Worm (Caenorhabditis elegans) whole organism, L1 larva: ENCODE results near the gene fbxa-28.

Experiments
- aha-1 ChIP-seq: fragments of 150-350 bp; optimal IDR thresholded peaks from 2 replicates; lab custom pipeline; 2014; ENCODE audit warnings: missing biosample characterization, missing genetic modification characterization
- egl-27 ChIP-seq, 2 experiments: fragments of 150-350 bp in 1 of 2; sonication (generic microtip); optimal IDR thresholded peaks; 3 replicates each; lab custom pipeline; 2017 to 2018; ENCODE audit warnings: missing biosample characterization in 2 of 2, missing genetic modification characterization in 2 of 2, missing genetic modification reagents in 2 of 2
- hlh-17 ChIP-seq: fragments of 200-800 bp; sonication (Bioruptor generic); optimal IDR thresholded peaks from 2 replicates; lab custom pipeline; 2018; ENCODE audit warnings: missing genetic modification characterization, mild to moderate bottlenecking, missing compliant biosample characterization, moderate library complexity, borderline replicate concordance
- jun-1 ChIP-seq: fragments of 150-350 bp; optimal IDR thresholded peaks from 2 replicates; lab custom pipeline; 2014; ENCODE audit warnings: missing biosample characterization, missing genetic modification reagents, missing genetic modification characterization
- pqm-1 ChIP-seq: sonication (generic microtip); optimal IDR thresholded peaks from 3 replicates; lab custom pipeline; 2017; ENCODE audit warnings: missing biosample characterization, missing genetic modification characterization
- sox-4 ChIP-seq: sonication (generic microtip); optimal IDR thresholded peaks from 2 replicates; lab custom pipeline; 2016; ENCODE audit warnings: missing genetic modification characterization, missing compliant biosample characterization
- tbx-2 ChIP-seq: sonication (generic microtip); optimal IDR thresholded peaks from 2 replicates; lab custom pipeline; 2016; ENCODE audit warnings: missing genetic modification characterization, missing compliant biosample characterization
- unc-62 ChIP-seq: fragments of 150-350 bp; optimal IDR thresholded peaks from 2 replicates; lab custom pipeline; 2014; ENCODE audit warnings: missing biosample characterization, missing genetic modification reagents, missing genetic modification characterization
- ztf-4 ChIP-seq: fragments of 150-350 bp; optimal IDR thresholded peaks from 2 replicates; lab custom pipeline; 2014; ENCODE audit warnings: missing biosample characterization, missing genetic modification characterization

DNA sequence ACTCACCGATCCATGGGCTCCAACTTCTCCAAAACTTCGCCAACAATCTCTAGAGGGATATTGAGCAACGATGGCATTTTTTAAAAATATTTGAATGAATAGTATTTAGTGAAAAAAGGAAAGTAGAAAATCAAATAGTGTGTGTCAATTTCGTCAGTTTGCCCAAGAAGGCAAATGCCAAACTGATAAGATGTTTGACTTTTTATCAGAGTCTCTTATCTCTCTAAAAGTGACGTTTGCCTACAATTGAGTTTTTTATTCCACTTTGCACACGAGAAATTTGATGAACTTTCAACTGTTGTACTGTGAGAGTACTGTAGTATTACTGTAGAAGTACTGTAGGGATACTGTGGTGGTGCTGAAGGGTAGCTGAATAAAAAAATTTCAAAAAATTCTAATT lies 25.9 kb downstream of the fbxa-28 start:
- TF ChIP-seq tbx-2 (tag; lab: Kevin White, UChicago) (no peak), egl-27 (tag; optimal IDR thresholded peaks at IDR 0.05; lab: Kevin White, UChicago) (no peak), unc-62 (no peak), aha-1 (tag; lab: Kevin White, UChicago) (no peak), sox-4 (tag; lab: Kevin White, UChicago) (no peak), ztf-4 (tag; lab: Kevin White, UChicago) (no peak), jun-1 (tag; lab: Kevin White, UChicago) (no peak), pqm-1 (tag; lab: Kevin White, UChicago) (peak; percentile 89), hlh-17 (GFP tag; lab: Kevin White, UChicago) (no peak)
